Worm (Caenorhabditis elegans): ENCODE data around the gene T06D8.10.

T06D8.10 gene

ce11 chrII:11261173-11261572 lies 13.9 kb upstream of the T06D8.10 start, which contains the start of gene T05B9.1:
T05B9.1 (minus strand) TSS chrII:11261192.
- no peak for TF ChIP-seq unc-62 (GFP tag; optimal IDR thresholded peaks at IDR 0.05)

- no peak for TF ChIP-seq unc-62 (GFP tag; optimal IDR thresholded peaks at IDR 0.05)
Measured at ce11 chrII:11259766-11260165, 12.5 kb upstream of the T06D8.10 start.

- no peak for TF ChIP-seq unc-62 (GFP tag; optimal IDR thresholded peaks at IDR 0.05)
Measured at ce11 chrII:11255536-11255935, 8.2 kb upstream of the T06D8.10 start, which contains the start of gene T05B9.2. T05B9.2 (plus strand) TSS chrII:11255836.

ce11 chrII:11246506-11246905 lies 808 bp downstream of the T06D8.10 start:
- no peak for TF ChIP-seq unc-62 (GFP tag; optimal IDR thresholded peaks at IDR 0.05)

- no peak for TF ChIP-seq unc-62 (GFP tag; optimal IDR thresholded peaks at IDR 0.05)
Measured at ce11 chrII:11242918-11243317, 4.4 kb downstream of the T06D8.10 start.

- TF ChIP-seq unc-62 (GFP tag; optimal IDR thresholded peaks at IDR 0.05), result no peak
Measured at ce11 chrII:11241497-11241896, 5.8 kb downstream of the T06D8.10 start.

ce11 chrII:11240963-11241362 lies 6.4 kb downstream of the T06D8.10 start:
- no peak for TF ChIP-seq unc-62 (GFP tag; optimal IDR thresholded peaks at IDR 0.05)

ce11 chrII:11240214-11240613 lies 7.1 kb downstream of the T06D8.10 start:
- no peak for TF ChIP-seq unc-62 (GFP tag; optimal IDR thresholded peaks at IDR 0.05)

- TF ChIP-seq unc-62 (GFP tag; optimal IDR thresholded peaks at IDR 0.05), result no peak
Measured at ce11 chrII:11238869-11239647, 8.3 kb downstream of the T06D8.10 start, which contains the start of the genes rpn-9 and T06D8.9. rpn-9 (minus strand) TSS chrII:11238919. T06D8.9 (plus strand) TSS chrII:11239597.

- no peak for TF ChIP-seq unc-62 (GFP tag; optimal IDR thresholded peaks at IDR 0.05)
Measured at ce11 chrII:11237099-11237498, 10.2 kb downstream of the T06D8.10 start, which contains the start of gene fndc-1. fndc-1 (minus strand) TSS chrII:11237325.

- no peak for TF ChIP-seq unc-62 (GFP tag; optimal IDR thresholded peaks at IDR 0.05)
Measured at ce11 chrII:11236274-11236673, 11.0 kb downstream of the T06D8.10 start, which contains the start of gene cchl-1. cchl-1 (minus strand) TSS chrII:11236387.

ce11 chrII:11234751-11235150 lies 12.6 kb downstream of the T06D8.10 start, which contains the start of gene cox-15:
cox-15 (minus strand) TSS chrII:11234952.
- TF ChIP-seq unc-62 (GFP tag; optimal IDR thresholded peaks at IDR 0.05), result no peak

ce11 chrII:11226379-11226778 lies 20.9 kb downstream of the T06D8.10 start, which contains the start of gene T06D8.2:
T06D8.2 (plus strand) TSS chrII:11226679.
- TF ChIP-seq unc-62 (GFP tag; optimal IDR thresholded peaks at IDR 0.05), result no peak

ce11 chrII:11224045-11224481 lies 23.3 kb downstream of the T06D8.10 start:
- TF ChIP-seq unc-62 (GFP tag; optimal IDR thresholded peaks at IDR 0.05), result no peak

- TF ChIP-seq unc-62 (GFP tag; optimal IDR thresholded peaks at IDR 0.05), result no peak
Measured at ce11 chrII:11221771-11222355, 25.5 kb downstream of the T06D8.10 start, which contains the start of gene plpr-1. plpr-1 (plus strand) TSS chrII:11222305.

ce11 chrII:11205783-11206182 lies 41.5 kb downstream of the T06D8.10 start:
- no peak for TF ChIP-seq unc-62 (GFP tag; optimal IDR thresholded peaks at IDR 0.05)

ce11 chrII:11204731-11205130 lies 42.6 kb downstream of the T06D8.10 start:
- no peak for TF ChIP-seq unc-62 (GFP tag; optimal IDR thresholded peaks at IDR 0.05)

Measured in whole organism, dauer.